Fruit fly (Drosophila melanogaster): ENCODE measurements around the gene Flacc.

Flacc gene

dm6 chrX:18899835-18900460 is 6.5 kb upstream of the Flacc start, which contains the start of gene CG7378 (continued):
- TF ChIP-seq CG11560 (tag; IDR thresholded peaks at IDR 0.05) (no peak), CG1832 (GFP tag; optimal IDR thresholded peaks at IDR 0.05) (no peak), CG4360 (GFP tag; IDR thresholded peaks at IDR 0.05) (no peak), CG13296 (GFP tag; optimal IDR thresholded peaks at IDR 0.05) (peak; percentile 3), Fer3 (tag; optimal IDR thresholded peaks at IDR 0.05) (no peak), sna (GFP tag; IDR thresholded peaks at IDR 0.05; ENCODE audit: partially characterized antibody) (no peak), dm (GFP tag; optimal IDR thresholded peaks at IDR 0.05) (no peak), pho (GFP tag; optimal IDR thresholded peaks at IDR 0.05) (no peak), CG1647 (GFP tag; optimal IDR thresholded peaks at IDR 0.05) (no peak), CG15479 (GFP tag; optimal IDR thresholded peaks at IDR 0.05) (no peak), al (GFP tag; IDR thresholded peaks at IDR 0.05) (no peak), CG6765 (GFP tag; optimal IDR thresholded peaks at IDR 0.05) (peak; percentile 26), mam (GFP tag; optimal IDR thresholded peaks at IDR 0.05) (peak; percentile 72), CG7357 (GFP tag; IDR thresholded peaks at IDR 0.05) (no peak), CTCF (GFP tag; optimal IDR thresholded peaks at IDR 0.05) (no peak), CG1024 (GFP tag; IDR thresholded peaks at IDR 0.05) (no peak), twi (tag; optimal IDR thresholded peaks at IDR 0.05) (no peak), gsb-n (tag; optimal IDR thresholded peaks at IDR 0.05) (no peak), otp (GFP tag; IDR thresholded peaks at IDR 0.05) (no peak), CG10565 (GFP tag; optimal IDR thresholded peaks at IDR 0.05) (no peak), CG7372 (GFP tag; IDR thresholded peaks at IDR 0.05) (no peak), pb (GFP tag; optimal IDR thresholded peaks at IDR 0.05) (peak; percentile 8), CG10274 (GFP tag; optimal IDR thresholded peaks at IDR 0.05) (peak; percentile 48), CG3847 (GFP tag; IDR thresholded peaks at IDR 0.05) (peak; percentile 31; the same call in 1 of the 2 replicates), CG3995 (GFP tag; optimal IDR thresholded peaks at IDR 0.05) (no peak), CG10321 (GFP tag; IDR thresholded peaks at IDR 0.05) (no peak), CG3726 (GFP tag; IDR thresholded peaks at IDR 0.05) (no peak), peb (GFP tag; IDR thresholded peaks at IDR 0.05) (no peak), CG8944 (GFP tag; optimal IDR thresholded peaks at IDR 0.05) (no peak), cg (GFP tag; optimal IDR thresholded peaks at IDR 0.05) (no peak), hth (optimal IDR thresholded peaks at IDR 0.05) (no peak), CHES-1-like (GFP tag; optimal IDR thresholded peaks at IDR 0.05) (no peak), CG8765 (GFP tag; IDR thresholded peaks at IDR 0.05) (no peak), MBD-R2 (GFP tag; IDR thresholded peaks at IDR 0.05) (no peak), Elba2 (GFP tag; optimal IDR thresholded peaks at IDR 0.05) (no peak), Dll (GFP tag; IDR thresholded peaks at IDR 0.05; ENCODE audit: partially characterized antibody) (no peak), kah (GFP tag; optimal IDR thresholded peaks at IDR 0.05) (no peak), Dbx (GFP tag; IDR thresholded peaks at IDR 0.05) (0 out of 3 replicates have a peak, but pooled peaks have one; percentile 13), cato (GFP tag; optimal IDR thresholded peaks at IDR 0.05; ENCODE audit: borderline replicate concordance) (no peak), tll (GFP tag; optimal IDR thresholded peaks at IDR 0.05) (no peak), crol (GFP tag; IDR thresholded peaks at IDR 0.05) (no peak), CG18619 (GFP tag; optimal IDR thresholded peaks at IDR 0.05) (peak; percentile 69), CG9817 (tag; optimal IDR thresholded peaks at IDR 0.05) (no peak), Taf1 (GFP tag; IDR thresholded peaks at IDR 0.05) (0 out of 2 replicates have a peak, but pooled peaks have one; percentile 12), CG9437 (GFP tag; optimal IDR thresholded peaks at IDR 0.05) (peak; percentile 48), disco-r (GFP tag; optimal IDR thresholded peaks at IDR 0.05) (no peak), CG3838 (GFP tag; optimal IDR thresholded peaks at IDR 0.05) (no peak), Ravus (GFP tag; IDR thresholded peaks at IDR 0.05) (no peak), Lim3 (GFP tag; IDR thresholded peaks at IDR 0.05) (no peak), Adf1 (GFP tag; IDR thresholded peaks at IDR 0.05) (no peak), org-1 (GFP tag; optimal IDR thresholded peaks at IDR 0.05) (peak; percentile 45), CG10147 (GFP tag; optimal IDR thresholded peaks at IDR 0.05) (peak; percentile 61)
